Fruit fly (Drosophila melanogaster): Measurements from ENCODE around the gene Gmap.

Gene Gmap

DNA sequence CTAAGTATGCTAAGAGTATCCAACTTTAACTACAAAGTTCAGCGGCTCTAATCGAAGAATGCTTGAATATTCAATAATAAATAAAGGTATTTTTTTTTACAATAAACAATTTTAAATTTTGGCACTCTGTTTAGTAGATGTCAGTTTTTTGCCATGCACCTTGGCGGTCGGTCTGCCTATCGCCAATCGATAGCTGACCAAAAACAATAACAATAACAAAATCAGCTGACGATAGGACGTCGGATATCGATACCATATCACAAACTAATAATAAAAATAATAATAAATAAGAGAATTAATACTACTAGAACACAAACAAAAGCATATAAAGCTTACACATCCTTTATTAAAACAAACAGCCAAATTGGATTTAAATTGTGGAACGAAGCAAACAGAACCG is at the start of gene Gmap:
Gene Gmap, plus strand, starts transcription at position 241 of the 400 bp plus-strand sequence.
- no peak for TF ChIP-seq Hr39 (GFP tag; optimal IDR thresholded peaks at IDR 0.05)
- no peak for TF ChIP-seq salr (GFP tag; optimal IDR thresholded peaks at IDR 0.05)
- no peak for TF ChIP-seq CG31627 (GFP tag; optimal IDR thresholded peaks at IDR 0.05)
- no peak for TF ChIP-seq CG6792 (GFP tag; optimal IDR thresholded peaks at IDR 0.05)
- no peak for TF ChIP-seq dsx (GFP tag; optimal IDR thresholded peaks at IDR 0.05; ENCODE audit: poor library complexity, severe bottlenecking)
- TF ChIP-seq CG7368 (GFP tag; optimal IDR thresholded peaks at IDR 0.05), result no peak
- peak; percentile 22 for TF ChIP-seq Eip78C (GFP tag)

DNA sequence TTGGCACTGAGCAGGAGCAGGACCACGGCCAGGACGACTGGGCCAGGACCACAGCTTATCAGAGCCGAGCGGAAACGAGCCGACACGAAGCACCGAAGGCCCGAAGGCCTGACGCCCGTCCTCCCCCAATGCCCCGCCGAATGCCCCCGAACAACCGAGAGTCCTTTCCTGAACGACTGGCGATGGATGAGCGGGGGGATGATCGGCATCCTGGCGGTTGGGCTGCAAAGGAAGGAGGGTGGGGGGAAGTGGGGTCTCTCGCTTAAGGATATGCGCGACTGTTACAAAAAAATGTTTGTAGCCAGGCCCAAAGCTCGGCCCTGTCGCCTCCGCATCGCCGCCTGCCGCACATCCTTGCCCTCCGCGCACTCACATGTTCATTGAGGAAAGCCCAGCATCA is 45.5 kb upstream of the Gmap start, which contains the start of gene Cngl:
Gene Cngl, minus strand, starts transcription at position 8 of the 400 bp plus-strand sequence.
- TF ChIP-seq fd85E (GFP tag; optimal IDR thresholded peaks at IDR 0.05) (no peak), Hr39 (GFP tag; optimal IDR thresholded peaks at IDR 0.05) (no peak), Met (GFP tag; optimal IDR thresholded peaks at IDR 0.05) (no peak), CG31627 (GFP tag; optimal IDR thresholded peaks at IDR 0.05) (no peak), Hr38 (GFP tag; optimal IDR thresholded peaks at IDR 0.05) (no peak), Gug (GFP tag; IDR thresholded peaks at IDR 0.05) (no peak), Sox15 (GFP tag; optimal IDR thresholded peaks at IDR 0.05) (no peak), Sox102F (GFP tag; optimal IDR thresholded peaks at IDR 0.05) (no peak), CG3032 (tag; optimal IDR thresholded peaks at IDR 0.05) (no peak), ss (GFP tag; optimal IDR thresholded peaks at IDR 0.05) (no peak), svp (GFP tag) (no peak), CG4318 (GFP tag; optimal IDR thresholded peaks at IDR 0.05) (no peak), lz (GFP tag; optimal IDR thresholded peaks at IDR 0.05) (no peak), vri (GFP tag; optimal IDR thresholded peaks at IDR 0.05) (no peak), CG16779 (tag; optimal IDR thresholded peaks at IDR 0.05) (no peak), fkh (GFP tag; optimal IDR thresholded peaks at IDR 0.05) (no peak), CG1621 (tag; optimal IDR thresholded peaks at IDR 0.05) (no peak), CG11902 (GFP tag; optimal IDR thresholded peaks at IDR 0.05) (no peak), CG32006 (GFP tag; optimal IDR thresholded peaks at IDR 0.05) (no peak), CG6792 (GFP tag; optimal IDR thresholded peaks at IDR 0.05) (no peak)

- no peak for TF ChIP-seq Smox (GFP tag; optimal IDR thresholded peaks at IDR 0.05)
- no peak for TF ChIP-seq CG6163 (GFP tag; IDR thresholded peaks at IDR 0.05)
- no peak for TF ChIP-seq Sox14 (GFP tag; optimal IDR thresholded peaks at IDR 0.05)
These were observed 43.2 kb upstream of the Gmap start for dm6 chrX:15443502-15443901.

DNA sequence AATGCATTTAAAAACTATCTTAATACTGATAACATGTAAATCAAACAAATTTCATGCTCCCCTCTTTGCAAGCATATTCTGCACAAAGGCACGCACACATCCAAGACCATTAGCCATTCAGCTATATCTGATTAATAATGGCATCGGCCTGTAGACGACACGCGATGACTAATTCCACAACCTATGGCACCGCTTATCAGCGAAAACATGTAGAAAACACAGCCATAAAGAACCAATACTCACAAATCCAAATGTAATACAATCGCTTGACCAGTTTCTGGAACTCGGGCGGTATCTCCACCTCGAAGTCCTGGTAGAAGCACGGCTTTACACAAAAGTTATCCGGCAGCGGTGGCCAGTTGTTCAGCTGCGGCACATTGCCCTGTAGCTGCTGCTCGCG is 38.6 kb upstream of the Gmap start:
- TF ChIP-seq Sox15 (GFP tag; optimal IDR thresholded peaks at IDR 0.05) (no peak), CG15336 (GFP tag; IDR thresholded peaks at IDR 0.05) (no peak), Eip93F (GFP tag; optimal IDR thresholded peaks at IDR 0.05) (no peak), svp (GFP tag) (peak; percentile 92), CG11294 (GFP tag; IDR thresholded peaks at IDR 0.05) (no peak), Hr38 (GFP tag; optimal IDR thresholded peaks at IDR 0.05) (no peak), Ets96B (tag; optimal IDR thresholded peaks at IDR 0.05) (no peak)

DNA sequence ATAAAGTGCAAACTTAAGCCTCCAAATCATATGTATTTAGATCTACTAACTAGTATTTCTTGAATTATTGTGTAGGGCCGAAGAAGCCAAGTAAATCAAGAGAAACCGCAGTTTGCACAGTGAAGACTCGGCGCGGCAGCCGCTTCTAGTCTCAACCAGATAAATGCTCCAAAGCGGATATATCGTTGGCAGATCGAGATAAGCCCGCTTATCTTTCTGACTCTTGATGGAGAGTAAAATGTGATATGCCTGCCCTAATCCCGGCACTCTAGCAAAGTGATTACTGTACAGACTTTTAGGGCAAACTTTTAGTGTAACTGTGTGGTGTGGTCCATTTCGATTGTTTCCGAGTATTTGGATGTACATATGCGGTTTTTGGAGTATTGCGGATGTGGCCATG is 37.9 kb upstream of the Gmap start:
- TF ChIP-seq Met (GFP tag; optimal IDR thresholded peaks at IDR 0.05) (no peak), CG10669 (GFP tag; optimal IDR thresholded peaks at IDR 0.05) (no peak), Eip78C (GFP tag) (peak; percentile 30), Sox102F (GFP tag; optimal IDR thresholded peaks at IDR 0.05) (no peak), Ets96B (tag; optimal IDR thresholded peaks at IDR 0.05) (no peak), net (GFP tag; optimal IDR thresholded peaks at IDR 0.05) (no peak), achi (GFP tag; optimal IDR thresholded peaks at IDR 0.05) (no peak), topi (GFP tag; optimal IDR thresholded peaks at IDR 0.05) (no peak), Hr38 (GFP tag; optimal IDR thresholded peaks at IDR 0.05) (no peak), CG8632 (GFP tag; optimal IDR thresholded peaks at IDR 0.05) (no peak), Blimp-1 (GFP tag; optimal IDR thresholded peaks at IDR 0.05) (no peak), vri (GFP tag; optimal IDR thresholded peaks at IDR 0.05) (no peak), OdsH (GFP tag; optimal IDR thresholded peaks at IDR 0.05) (peak; percentile 36), acj6 (GFP tag; optimal IDR thresholded peaks at IDR 0.05) (no peak), fd59A (GFP tag; optimal IDR thresholded peaks at IDR 0.05) (no peak), CG6163 (GFP tag; IDR thresholded peaks at IDR 0.05) (peak; percentile 34; the same call in 1 of the 3 replicates), CG4318 (GFP tag; optimal IDR thresholded peaks at IDR 0.05) (peak; percentile 1), CG15336 (GFP tag; IDR thresholded peaks at IDR 0.05) (peak; percentile 17; the same call in 1 of the 2 replicates), CG34406 (GFP tag; optimal IDR thresholded peaks at IDR 0.05) (no peak), CG11294 (GFP tag; IDR thresholded peaks at IDR 0.05) (no peak), CG6808 (GFP tag; optimal IDR thresholded peaks at IDR 0.05) (no peak), svp (GFP tag) (peak; percentile 50), pdm3 (GFP tag; optimal IDR thresholded peaks at IDR 0.05) (no peak), cyc (GFP tag; optimal IDR thresholded peaks at IDR 0.05) (peak; percentile 2), lz (GFP tag; optimal IDR thresholded peaks at IDR 0.05) (no peak)
